Worm (Caenorhabditis elegans): ENCODE results near the gene C13A10.2.

C13A10.2 gene

ce11 chrII:1341416-1341815 lies 16.4 kb downstream of the C13A10.2 start (continued):
- TF ChIP-seq elt-1 (tag; optimal IDR thresholded peaks at IDR 0.05) (no peak), nhr-77 (tag; optimal IDR thresholded peaks at IDR 0.05) (no peak), lin-39 (tag; optimal IDR thresholded peaks at IDR 0.05) (no peak), ztf-1 (GFP tag; conservative IDR thresholded peaks at IDR 0.05) (no peak), lin-13 (GFP tag; optimal IDR thresholded peaks at IDR 0.05) (peak; percentile 41), ceh-16 (tag; optimal IDR thresholded peaks at IDR 0.05) (no peak), snpc-4 (tag; optimal IDR thresholded peaks at IDR 0.05) (no peak), nhr-21 (tag; optimal IDR thresholded peaks at IDR 0.05) (no peak), alr-1 (tag; optimal IDR thresholded peaks at IDR 0.05) (no peak), mbf-1 (tag; optimal IDR thresholded peaks at IDR 0.05) (no peak), blmp-1 (tag; optimal IDR thresholded peaks at IDR 0.05; ENCODE audit: insufficient read depth) (no peak), elt-3 (tag; optimal IDR thresholded peaks at IDR 0.05) (no peak), egl-27 (tag; optimal IDR thresholded peaks at IDR 0.05) (no peak), crh-2 (tag; optimal IDR thresholded peaks at IDR 0.05) (peak; percentile 25), nhr-23 (tag; optimal IDR thresholded peaks at IDR 0.05) (no peak), skn-1 (tag; optimal IDR thresholded peaks at IDR 0.05) (no peak), gmeb-1 (tag; optimal IDR thresholded peaks at IDR 0.05) (no peak)

DNA sequence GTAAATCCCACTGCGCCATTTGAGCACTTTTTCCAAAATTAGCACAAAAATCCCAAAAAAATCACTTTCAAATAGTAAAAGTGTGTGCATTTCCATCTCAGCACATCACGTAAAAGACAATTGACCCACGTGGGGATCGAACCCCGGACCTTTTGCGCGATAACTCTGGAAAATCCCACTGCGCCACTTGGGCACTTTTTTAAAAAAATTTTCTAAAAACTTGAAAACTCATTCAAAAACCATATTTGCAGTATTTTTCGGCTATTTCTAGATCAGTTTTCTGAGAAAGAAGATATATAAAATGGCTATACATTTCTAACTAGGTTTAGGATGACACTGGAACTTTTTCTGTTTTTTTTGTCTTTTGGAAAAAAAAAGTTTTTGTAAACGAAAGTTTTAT lies 17.8 kb downstream of the C13A10.2 start:
- peak; percentile 75 for TF ChIP-seq unc-55 (GFP tag; optimal IDR thresholded peaks at IDR 0.05)
- no peak for TF ChIP-seq gmeb-1 (tag; optimal IDR thresholded peaks at IDR 0.05)
- no peak for TF ChIP-seq dmd-4 (tag; optimal IDR thresholded peaks at IDR 0.05)
- TF ChIP-seq skn-1 (tag; optimal IDR thresholded peaks at IDR 0.05): no peak
- no peak for TF ChIP-seq nhr-237 (tag; optimal IDR thresholded peaks at IDR 0.05)

DNA sequence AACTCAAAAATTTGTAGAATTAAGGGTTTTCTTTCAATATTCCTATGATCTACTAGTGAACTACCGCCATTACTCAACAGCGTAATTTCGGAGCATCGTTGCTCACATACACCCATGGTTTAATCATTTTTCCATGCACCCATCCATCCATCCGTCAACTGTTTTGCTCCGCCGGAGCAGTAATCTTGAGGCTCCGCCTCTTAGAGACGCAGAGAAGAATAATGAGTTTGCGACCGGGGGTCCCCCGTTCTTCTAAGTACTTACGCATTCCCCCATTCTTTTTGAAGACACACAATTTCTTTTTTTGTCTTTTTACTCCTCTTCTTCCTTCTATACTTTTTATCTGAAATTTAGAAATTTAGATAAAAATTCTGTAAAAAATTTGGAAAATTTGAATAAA lies 19.6 kb downstream of the C13A10.2 start:
- TF ChIP-seq zag-1 (tag; optimal IDR thresholded peaks at IDR 0.05) (peak; percentile 43), blmp-1 (tag; optimal IDR thresholded peaks at IDR 0.05; ENCODE audit: insufficient read depth) (no peak), ztf-1 (GFP tag; conservative IDR thresholded peaks at IDR 0.05) (no peak), sem-4 (tag; optimal IDR thresholded peaks at IDR 0.05) (no peak), elt-1 (tag; optimal IDR thresholded peaks at IDR 0.05) (no peak)

ce11 chrII:1329887-1330286 lies 27.9 kb downstream of the C13A10.2 start:
- TF ChIP-seq ztf-11 (tag; optimal IDR thresholded peaks at IDR 0.05) (no peak), egl-27 (tag; optimal IDR thresholded peaks at IDR 0.05) (no peak), lsy-2 (tag; optimal IDR thresholded peaks at IDR 0.05) (no peak)

ce11 chrII:1326689-1327088 lies 31.1 kb downstream of the C13A10.2 start, which contains the start of gene jip-1:
Gene jip-1, plus strand, starts transcription at chrII:1326989.
- TF ChIP-seq ZK546.5 (tag; optimal IDR thresholded peaks at IDR 0.05) (no peak), mbf-1 (tag; optimal IDR thresholded peaks at IDR 0.05) (no peak), mdl-1 (tag; optimal IDR thresholded peaks at IDR 0.05) (no peak), ceh-82 (tag; optimal IDR thresholded peaks at IDR 0.05) (no peak), R02D3.7 (tag; optimal IDR thresholded peaks at IDR 0.05) (no peak), Y55F3AM.14 (GFP tag; optimal IDR thresholded peaks at IDR 0.05) (no peak), nhr-25 (tag; optimal IDR thresholded peaks at IDR 0.05) (no peak), lin-13 (GFP tag; optimal IDR thresholded peaks at IDR 0.05) (no peak)

ce11 chrII:1325604-1326003 lies 32.2 kb downstream of the C13A10.2 start:
- TF ChIP-seq Y55F3AM.14 (GFP tag; optimal IDR thresholded peaks at IDR 0.05) (no peak), elt-3 (tag; optimal IDR thresholded peaks at IDR 0.05) (no peak)

DNA sequence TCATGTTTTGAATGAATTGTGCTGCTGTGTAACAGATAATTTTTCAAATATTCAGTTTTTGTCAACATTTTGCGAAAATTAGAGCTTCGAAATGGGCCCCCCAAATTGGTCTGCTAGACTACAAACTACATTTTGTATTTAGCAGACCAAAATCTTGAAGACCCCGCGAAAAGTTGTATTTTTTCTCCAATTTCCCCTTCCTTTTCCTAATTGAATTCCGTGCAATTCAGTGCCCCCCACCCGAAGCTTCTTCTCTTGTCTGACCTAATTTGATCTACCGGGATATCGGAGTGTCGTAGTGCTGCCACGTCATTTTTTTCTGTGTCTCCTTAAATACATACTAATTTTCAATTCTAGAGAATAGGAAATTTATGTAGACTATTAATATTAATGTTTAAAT lies 33.8 kb downstream of the C13A10.2 start:
- peak; percentile 43 for TF ChIP-seq crh-2 (tag; optimal IDR thresholded peaks at IDR 0.05)
- TF ChIP-seq nhr-21 (tag; optimal IDR thresholded peaks at IDR 0.05): no peak
- no peak for TF ChIP-seq elt-1 (tag; optimal IDR thresholded peaks at IDR 0.05)
- TF ChIP-seq sem-4 (tag; optimal IDR thresholded peaks at IDR 0.05): peak; percentile 27
- TF ChIP-seq mab-5 (tag; optimal IDR thresholded peaks at IDR 0.05): no peak

Measured in whole organism, L2 larva.